Worm (Caenorhabditis elegans) whole organism, L2 larva: ENCODE results near the gene F53F4.7.
A peak's percentile ranks its signal among the peaks of the same experiment; 100 is the strongest.

ENCODE experiments used
- C34F6.9 ChIP-seq: fragments of 150-350 bp; optimal IDR thresholded peaks from 2 replicates; lab custom pipeline; 2014; ENCODE audit warnings: missing biosample characterization, missing genetic modification characterization
- F13H6.1 ChIP-seq: sonication (generic microtip); optimal IDR thresholded peaks from 2 replicates; lab custom pipeline; 2016; ENCODE audit warnings: missing genetic modification characterization, missing compliant biosample characterization
- R02D3.7 ChIP-seq: fragments of 150-350 bp; optimal IDR thresholded peaks from 2 replicates; lab custom pipeline; 2014; ENCODE audit warnings: missing biosample characterization, missing genetic modification characterization
- Y55F3AM.14 ChIP-seq: fragments of 200-800 bp; sonication (Bioruptor generic); optimal IDR thresholded peaks from 2 replicates; lab custom pipeline; 2018; ENCODE audit warnings: mild to moderate bottlenecking, missing genetic modification characterization, missing compliant biosample characterization
- ZK546.5 ChIP-seq: sonication (generic microtip); optimal IDR thresholded peaks from 2 replicates; lab custom pipeline; 2017; ENCODE audit warnings: missing biosample characterization, missing genetic modification characterization
- aly-2 ChIP-seq: fragments of 150-350 bp; optimal IDR thresholded peaks from 2 replicates; lab custom pipeline; 2014; ENCODE audit warnings: missing biosample characterization, missing genetic modification characterization
- ama-1 ChIP-seq: fragments of 150-350 bp; optimal IDR thresholded peaks from 2 replicates; lab custom pipeline; 2018; ENCODE audit warnings: inconsistent platforms
- blmp-1 ChIP-seq: sonication (generic microtip); optimal IDR thresholded peaks from 2 replicates; lab custom pipeline; 2017; ENCODE audit warnings: missing genetic modification characterization, mild to moderate bottlenecking, missing compliant biosample characterization, antibody characterized with exemption, moderate library complexity; ENCODE audit not compliant: insufficient read depth
- ceh-16 ChIP-seq: fragments of 150-350 bp; optimal IDR thresholded peaks from 2 replicates; lab custom pipeline; 2014; ENCODE audit warnings: missing biosample characterization, missing genetic modification characterization
- ceh-82 ChIP-seq: fragments of 150-350 bp; optimal IDR thresholded peaks from 2 replicates; lab custom pipeline; 2014; ENCODE audit warnings: missing biosample characterization, missing genetic modification characterization
- crh-2 ChIP-seq: sonication (generic microtip); optimal IDR thresholded peaks from 2 replicates; lab custom pipeline; 2017; ENCODE audit warnings: missing biosample characterization, missing genetic modification characterization
- dmd-4 ChIP-seq: sonication (generic microtip); optimal IDR thresholded peaks from 2 replicates; lab custom pipeline; 2017; ENCODE audit warnings: missing biosample characterization, missing genetic modification characterization
- egl-27 ChIP-seq: sonication (generic microtip); optimal IDR thresholded peaks from 3 replicates; lab custom pipeline; 2017; ENCODE audit warnings: missing biosample characterization, missing genetic modification reagents, missing genetic modification characterization
- elt-1 ChIP-seq: fragments of 150-350 bp; optimal IDR thresholded peaks from 2 replicates; lab custom pipeline; 2014; ENCODE audit warnings: missing biosample characterization, missing genetic modification characterization
- elt-3 ChIP-seq: sonication (generic microtip); optimal IDR thresholded peaks from 2 replicates; lab custom pipeline; 2017; ENCODE audit warnings: missing biosample characterization, missing genetic modification characterization
- fos-1 ChIP-seq: fragments of 150-350 bp; optimal IDR thresholded peaks from 2 replicates; lab custom pipeline; 2014; ENCODE audit warnings: missing biosample characterization, missing genetic modification characterization
- gmeb-1 ChIP-seq: fragments of 150-350 bp; optimal IDR thresholded peaks from 2 replicates; lab custom pipeline; 2014; ENCODE audit warnings: missing biosample characterization, missing genetic modification characterization
- lin-13 ChIP-seq: fragments of 150-350 bp; optimal IDR thresholded peaks from 2 replicates; lab custom pipeline; 2014; ENCODE audit warnings: missing biosample characterization, missing genetic modification reagents, missing genetic modification characterization
- lin-39 ChIP-seq: fragments of 150-350 bp; optimal IDR thresholded peaks from 2 replicates; lab custom pipeline; 2014; ENCODE audit warnings: missing biosample characterization, missing genetic modification reagents, missing genetic modification characterization
- lsy-2 ChIP-seq, 2 experiments: fragments of 150-350 bp in 1 of 2; sonication (generic microtip) in 1 of 2; optimal IDR thresholded peaks; 2 replicates each; lab custom pipeline; 2014 to 2017; ENCODE audit warnings: missing biosample characterization in 2 of 2, missing genetic modification characterization in 2 of 2
- mab-5 ChIP-seq: fragments of 150-350 bp; optimal IDR thresholded peaks from 2 replicates; lab custom pipeline; 2014; ENCODE audit warnings: missing biosample characterization, missing genetic modification characterization
- mbf-1 ChIP-seq: sonication (generic microtip); optimal IDR thresholded peaks from 2 replicates; lab custom pipeline; 2017; ENCODE audit warnings: missing biosample characterization, missing genetic modification characterization
- mdl-1 ChIP-seq, 2 experiments: fragments of 150-350 bp in 1 of 2; sonication (generic microtip) in 1 of 2; optimal IDR thresholded peaks; 2 replicates each; lab custom pipeline; 2017; ENCODE audit warnings: missing biosample characterization in 2 of 2, missing genetic modification characterization in 2 of 2
- nhr-10 ChIP-seq: sonication (generic microtip); optimal IDR thresholded peaks from 2 replicates; lab custom pipeline; 2017; ENCODE audit warnings: missing biosample characterization, missing genetic modification characterization
- nhr-129 ChIP-seq: fragments of 150-350 bp; optimal IDR thresholded peaks from 2 replicates; lab custom pipeline; 2014; ENCODE audit warnings: missing biosample characterization, missing genetic modification characterization
- nhr-21 ChIP-seq: fragments of 150-350 bp; optimal IDR thresholded peaks from 2 replicates; lab custom pipeline; 2014; ENCODE audit warnings: missing biosample characterization, missing genetic modification characterization
- nhr-237 ChIP-seq: fragments of 150-350 bp; optimal IDR thresholded peaks from 2 replicates; lab custom pipeline; 2014; ENCODE audit warnings: missing biosample characterization, missing genetic modification characterization
- nhr-25 ChIP-seq: fragments of 150-350 bp; sonication (generic microtip); optimal IDR thresholded peaks from 3 replicates; lab custom pipeline; 2014; ENCODE audit warnings: missing biosample characterization, missing genetic modification characterization
- nhr-77 ChIP-seq: fragments of 150-350 bp; optimal IDR thresholded peaks from 2 replicates; lab custom pipeline; 2014; ENCODE audit warnings: missing biosample characterization, missing genetic modification characterization
- sem-4 ChIP-seq: fragments of 150-350 bp; optimal IDR thresholded peaks from 2 replicates; lab custom pipeline; 2014; ENCODE audit warnings: missing biosample characterization, missing genetic modification reagents, missing genetic modification characterization
- skn-1 ChIP-seq: sonication (generic microtip); optimal IDR thresholded peaks from 2 replicates; lab custom pipeline; 2017; ENCODE audit warnings: missing biosample characterization, missing genetic modification characterization
- sma-3 ChIP-seq: sonication (generic microtip); optimal IDR thresholded peaks from 2 replicates; lab custom pipeline; 2016; ENCODE audit warnings: missing genetic modification reagents, missing genetic modification characterization, missing compliant biosample characterization
- sma-9 ChIP-seq, 2 experiments: fragments of 150-350 bp in 1 of 2; sonication (generic microtip) in 1 of 2; optimal IDR thresholded peaks; 2 replicates each; lab custom pipeline; 2014 to 2016; ENCODE audit warnings: missing genetic modification characterization in 2 of 2, mild to moderate bottlenecking in 1 of 2, missing biosample characterization in 1 of 2, missing compliant biosample characterization in 1 of 2, missing genetic modification reagents in 1 of 2, moderate library complexity in 1 of 2
- snpc-4 ChIP-seq: fragments of 150-350 bp; optimal IDR thresholded peaks from 2 replicates; lab custom pipeline; 2014; ENCODE audit warnings: missing biosample characterization, missing genetic modification characterization
- unc-39 ChIP-seq: fragments of 150-350 bp; optimal IDR thresholded peaks from 2 replicates; lab custom pipeline; 2014; ENCODE audit warnings: missing biosample characterization, missing genetic modification characterization
- unc-55 ChIP-seq: fragments of 150-350 bp; sonication (generic microtip); optimal IDR thresholded peaks from 3 replicates; lab custom pipeline; 2014; ENCODE audit warnings: missing biosample characterization, missing genetic modification reagents, missing genetic modification characterization
- unc-62 ChIP-seq: fragments of 150-350 bp; optimal IDR thresholded peaks from 2 replicates; lab custom pipeline; 2014; ENCODE audit warnings: missing biosample characterization, missing genetic modification reagents, missing genetic modification characterization
- zag-1 ChIP-seq: fragments of 150-350 bp; optimal IDR thresholded peaks from 2 replicates; lab custom pipeline; 2014; ENCODE audit warnings: missing biosample characterization, missing genetic modification characterization
- ztf-11 ChIP-seq: sonication (generic microtip); optimal IDR thresholded peaks from 2 replicates; lab custom pipeline; 2017; ENCODE audit warnings: missing biosample characterization, missing genetic modification characterization
- ztf-4 ChIP-seq: fragments of 150-350 bp; optimal IDR thresholded peaks from 2 replicates; lab custom pipeline; 2014; ENCODE audit warnings: missing biosample characterization, missing genetic modification characterization

Gene F53F4.7

ce11 chrV:13656346-13657254 lies 42.8 kb upstream of the F53F4.7 start (continued):
- TF ChIP-seq R02D3.7 (tag; lab: Kevin White, UChicago) (no peak), nhr-21 (tag; lab: Kevin White, UChicago) (peak; percentile 97), ZK546.5 (tag; lab: Kevin White, UChicago) (no peak), sem-4 (tag; lab: Kevin White, UChicago) (no peak), elt-1 (tag; lab: Kevin White, UChicago) (no peak), lsy-2 (tag; optimal IDR thresholded peaks at IDR 0.05; lab: Kevin White, UChicago) (peak in 1 of 2 experiments; percentile 60), nhr-10 (tag; lab: Kevin White, UChicago) (no peak)

ce11 chrV:13655202-13655764 lies 41.5 kb upstream of the F53F4.7 start:
- TF ChIP-seq elt-1 (tag; lab: Kevin White, UChicago), result no peak
- peak; percentile 92 for TF ChIP-seq unc-55
- TF ChIP-seq fos-1 (tag; lab: Kevin White, UChicago), result peak; percentile 66
- no peak for TF ChIP-seq lin-39
- no peak for TF ChIP-seq unc-39 (tag; lab: Kevin White, UChicago)
- TF ChIP-seq lin-13 (GFP tag; lab: Kevin White, UChicago), result peak; percentile 72
- peak; percentile 32 for TF ChIP-seq skn-1
- TF ChIP-seq snpc-4 (tag; lab: Kevin White, UChicago), result peak; percentile 52
- TF ChIP-seq sma-9 (GFP tag; optimal IDR thresholded peaks at IDR 0.05; lab: Kevin White, UChicago), result peak; percentile 39
- no peak for TF ChIP-seq sma-9 (tag; optimal IDR thresholded peaks at IDR 0.05; lab: Kevin White, UChicago)
- TF ChIP-seq sma-3 (GFP tag; lab: Kevin White, UChicago), result no peak
- peak; percentile 90 for TF ChIP-seq zag-1
- TF ChIP-seq gmeb-1 (tag; lab: Kevin White, UChicago), result no peak
- TF ChIP-seq elt-3, result no peak
- no peak for TF ChIP-seq nhr-77 (tag; lab: Kevin White, UChicago)
- TF ChIP-seq blmp-1 (tag; lab: Kevin White, UChicago), result peak; percentile 90
- peak; percentile 39 to 80 for TF ChIP-seq lsy-2 (tag; optimal IDR thresholded peaks at IDR 0.05; lab: Kevin White, UChicago)
- peak; percentile 89 for TF ChIP-seq nhr-129 (tag; lab: Kevin White, UChicago)
- TF ChIP-seq sem-4 (tag; lab: Kevin White, UChicago), result peak; percentile 90
- TF ChIP-seq Y55F3AM.14 (GFP tag; lab: Kevin White, UChicago), result peak; percentile 53
- TF ChIP-seq ztf-11, result no peak
- peak; percentile 62 for TF ChIP-seq nhr-25 (tag; lab: Kevin White, UChicago)
- TF ChIP-seq dmd-4 (tag; lab: Kevin White, UChicago), result no peak
- peak; percentile 40 for TF ChIP-seq ceh-16
- peak; percentile 48 to 61 for TF ChIP-seq mdl-1 (tag; optimal IDR thresholded peaks at IDR 0.05; lab: Kevin White, UChicago)
- no peak for TF ChIP-seq aly-2
- no peak for TF ChIP-seq nhr-237 (tag; lab: Kevin White, UChicago)
- no peak for TF ChIP-seq ZK546.5 (tag; lab: Kevin White, UChicago)
- TF ChIP-seq mab-5 (tag; lab: Kevin White, UChicago), result peak; percentile 38
- TF ChIP-seq ztf-4 (tag; lab: Kevin White, UChicago), result peak; percentile 69
- TF ChIP-seq C34F6.9, result peak; percentile 88
- TF ChIP-seq mbf-1 (tag; lab: Kevin White, UChicago), result no peak
- peak; percentile 93 for TF ChIP-seq crh-2 (tag; lab: Kevin White, UChicago)
- peak; percentile 80 for TF ChIP-seq F13H6.1 (tag; lab: Kevin White, UChicago)
- TF ChIP-seq ama-1 (lab: Kevin White, UChicago), result peak; percentile 76
- TF ChIP-seq egl-27 (tag; lab: Kevin White, UChicago), result peak; percentile 50
- TF ChIP-seq nhr-21 (tag; lab: Kevin White, UChicago), result peak; percentile 54

- no peak for TF ChIP-seq unc-62 (GFP tag; lab: Kevin White, UChicago)
- TF ChIP-seq ztf-4 (tag; lab: Kevin White, UChicago), result no peak
- TF ChIP-seq ceh-82 (tag; lab: Kevin White, UChicago), result no peak
- peak; percentile 18 for TF ChIP-seq unc-55
These were observed 40.6 kb upstream of the F53F4.7 start for ce11 chrV:13654394-13654792.
